Fruit fly (Drosophila melanogaster) whole organism, wandering third instar larva: ENCODE measurements around the gene CG33189.

Source experiments
- Abd-B ChIP-seq: fragments of >200 bp; optimal IDR thresholded peaks from 2 replicates; lab custom pipeline; 2017; ENCODE audit warnings: missing biosample characterization, missing genetic modification characterization
- HLH106 ChIP-seq: fragments of 200-800 bp; optimal IDR thresholded peaks from 3 replicates; lab custom pipeline; 2019; ENCODE audit warnings: missing biosample characterization, mild to moderate bottlenecking, missing genetic modification characterization, moderate library complexity
- brk ChIP-seq: fragments of 200-800 bp; sonication (Bioruptor generic); optimal IDR thresholded peaks from 2 replicates; lab custom pipeline; 2016; ENCODE audit warnings: missing biosample characterization, mild to moderate bottlenecking, missing genetic modification characterization
- psq ChIP-seq: fragments of 200-800 bp; sonication (Bioruptor generic); optimal IDR thresholded peaks from 3 replicates; lab custom pipeline; 2017; ENCODE audit warnings: missing biosample characterization, mild to moderate bottlenecking, missing genetic modification characterization, moderate library complexity
- tai ChIP-seq: sonication (Bioruptor generic); optimal IDR thresholded peaks from 2 replicates; lab custom pipeline; 2016; ENCODE audit warnings: missing biosample characterization, missing genetic modification characterization

- TF ChIP-seq brk (GFP tag; lab: Kevin White, UChicago), result no peak
- peak; percentile 91 for TF ChIP-seq HLH106 (tag; lab: Kevin White, UChicago)
- no peak for TF ChIP-seq Abd-B (GFP tag; lab: Kevin White, UChicago)
- no peak for TF ChIP-seq tai
- peak; percentile 88 for TF ChIP-seq psq
Measured at dm6 chr3R:8731597-8732263, 48.9 kb downstream of the CG33189 start, which contains the start of the genes M1BP and CG8202.
